Worm (Caenorhabditis elegans) whole organism, L1 larva: ENCODE measurements around the gene C54D10.9.
A peak's percentile ranks its signal among the peaks of the same experiment; 100 is the strongest.

Experiments
- C16A3.4 ChIP-seq: fragments of 150-350 bp; optimal IDR thresholded peaks from 2 replicates; lab custom pipeline; 2014; ENCODE audit warnings: missing biosample characterization, missing genetic modification characterization
- C34B4.2 ChIP-seq: sonication (generic microtip); optimal IDR thresholded peaks from 2 replicates; lab custom pipeline; 2017; ENCODE audit warnings: mild to moderate bottlenecking, missing genetic modification characterization, missing compliant biosample characterization
- Y116A8C.19 ChIP-seq: sonication (generic microtip); optimal IDR thresholded peaks from 2 replicates; lab custom pipeline; 2016; ENCODE audit warnings: missing compliant biosample characterization, missing genetic modification characterization, borderline replicate concordance
- aha-1 ChIP-seq: fragments of 150-350 bp; optimal IDR thresholded peaks from 2 replicates; lab custom pipeline; 2014; ENCODE audit warnings: missing biosample characterization, missing genetic modification characterization
- alr-1 ChIP-seq: fragments of 200-800 bp; sonication (Bioruptor generic); optimal IDR thresholded peaks from 2 replicates; lab custom pipeline; 2018; ENCODE audit warnings: borderline replicate concordance, mild to moderate bottlenecking, missing genetic modification characterization, missing compliant biosample characterization
- ama-1 ChIP-seq: fragments of 150-350 bp; optimal IDR thresholded peaks from 2 replicates; lab custom pipeline; 2014
- blmp-1 ChIP-seq: fragments of 150-350 bp; optimal IDR thresholded peaks from 2 replicates; lab custom pipeline; 2014; ENCODE audit warnings: missing biosample characterization, missing genetic modification characterization
- ceh-63 ChIP-seq: fragments of 200-800 bp; sonication (Bioruptor generic); optimal IDR thresholded peaks from 2 replicates; lab custom pipeline; 2018; ENCODE audit warnings: mild to moderate bottlenecking, missing genetic modification characterization, missing compliant biosample characterization
- ceh-8 ChIP-seq: fragments of 200-800 bp; sonication (Bioruptor generic); optimal IDR thresholded peaks from 2 replicates; lab custom pipeline; 2018; ENCODE audit warnings: mild to moderate bottlenecking, missing genetic modification characterization, moderate library complexity, missing compliant biosample characterization
- ceh-82 ChIP-seq, 3 experiments: fragments of 150-350 bp in 1 of 3; sonication (generic microtip) in 2 of 3; optimal IDR thresholded peaks; 2 replicates each; lab custom pipeline; 2014 to 2017; ENCODE audit warnings: missing biosample characterization in 3 of 3, missing genetic modification characterization in 3 of 3
- ceh-88 ChIP-seq: fragments of 200-800 bp; sonication (Bioruptor generic); IDR thresholded peaks from 2 replicates; pipeline ENCODE4 v1.3.6; 2022; ENCODE audit warnings: missing genetic modification characterization, missing compliant biosample characterization
- dpl-1 ChIP-seq, 3 experiments: fragments of 150-350 bp in 2 of 3; sonication (generic microtip) in 1 of 3; optimal IDR thresholded peaks; 2 replicates each; lab custom pipeline; 2014 to 2017; ENCODE audit warnings: missing biosample characterization in 3 of 3, missing genetic modification characterization in 3 of 3, missing genetic modification reagents in 3 of 3
- dsc-1 ChIP-seq: sonication (generic microtip); optimal IDR thresholded peaks from 2 replicates; lab custom pipeline; 2016; ENCODE audit warnings: mild to moderate bottlenecking, missing genetic modification characterization, missing compliant biosample characterization
- efl-1 ChIP-seq, 4 experiments: fragments of 150-350 bp; optimal IDR thresholded peaks in 3 of 4; peaks in 1 of 4; 1 replicate in 1 of 4; 2 replicates in 3 of 4; lab custom pipeline; 2014; ENCODE audit warnings: missing biosample characterization in 2 of 4, missing genetic modification characterization in 2 of 4, missing genetic modification reagents in 2 of 4
- egl-13 ChIP-seq: sonication (generic microtip); optimal IDR thresholded peaks from 2 replicates; lab custom pipeline; 2016; ENCODE audit warnings: missing genotype, missing genetic modification reagents, missing genetic modification characterization, missing compliant biosample characterization
- egl-27 ChIP-seq, 2 experiments: fragments of 150-350 bp in 1 of 2; sonication (generic microtip); optimal IDR thresholded peaks; 3 replicates each; lab custom pipeline; 2017 to 2018; ENCODE audit warnings: missing biosample characterization in 2 of 2, missing genetic modification characterization in 2 of 2, missing genetic modification reagents in 2 of 2
- ets-5 ChIP-seq: fragments of 200-800 bp; sonication (Bioruptor generic); IDR thresholded peaks from 2 replicates; pipeline ENCODE4 v1.3.6; 2022; ENCODE audit warnings: missing genetic modification characterization, missing compliant biosample characterization
- fkh-4 ChIP-seq: sonication (generic microtip); optimal IDR thresholded peaks from 2 replicates; lab custom pipeline; 2016; ENCODE audit warnings: missing compliant biosample characterization, missing genetic modification characterization, borderline replicate concordance
- fkh-8 ChIP-seq: sonication (generic microtip); optimal IDR thresholded peaks from 2 replicates; lab custom pipeline; 2016; ENCODE audit warnings: mild to moderate bottlenecking, missing genetic modification characterization, missing compliant biosample characterization
- grh-1 ChIP-seq: fragments of 200-800 bp; sonication (Bioruptor generic); IDR thresholded peaks from 2 replicates; pipeline ENCODE4 v1.3.6; 2022; ENCODE audit warnings: missing genetic modification reagents, missing genetic modification characterization, missing compliant biosample characterization
- hpl-2 ChIP-seq: fragments of 150-350 bp; optimal IDR thresholded peaks from 2 replicates; lab custom pipeline; 2014; ENCODE audit warnings: missing biosample characterization, missing genetic modification reagents, missing genetic modification characterization
- irx-1 ChIP-seq: sonication (generic microtip); optimal IDR thresholded peaks from 2 replicates; lab custom pipeline; 2016; ENCODE audit warnings: missing genetic modification characterization, missing compliant biosample characterization
- isw-1 ChIP-seq: fragments of 200-800 bp; sonication (Bioruptor generic); IDR thresholded peaks from 2 replicates; pipeline ENCODE4 v1.3.6; 2022; ENCODE audit warnings: missing genetic modification characterization, missing compliant biosample characterization
- jun-1 ChIP-seq: fragments of 150-350 bp; optimal IDR thresholded peaks from 2 replicates; lab custom pipeline; 2014; ENCODE audit warnings: missing biosample characterization, missing genetic modification reagents, missing genetic modification characterization
- lin-13 ChIP-seq: fragments of 150-350 bp; optimal IDR thresholded peaks from 2 replicates; lab custom pipeline; 2014; ENCODE audit warnings: missing biosample characterization, missing genetic modification reagents, missing genetic modification characterization
- lin-15B ChIP-seq: fragments of 150-350 bp; sonication (generic microtip); optimal IDR thresholded peaks from 3 replicates; lab custom pipeline; 2014; ENCODE audit warnings: missing biosample characterization, missing genetic modification characterization
- lsy-2 ChIP-seq, 2 experiments: fragments of 150-350 bp; optimal IDR thresholded peaks; 2 replicates each; lab custom pipeline; 2014; ENCODE audit warnings: missing biosample characterization in 2 of 2, missing genetic modification characterization in 2 of 2
- mdl-1 ChIP-seq, 2 experiments: fragments of 150-350 bp; optimal IDR thresholded peaks; 2 replicates each; lab custom pipeline; 2014 to 2017; ENCODE audit warnings: missing biosample characterization in 2 of 2, missing genetic modification characterization in 2 of 2, inconsistent platforms in 1 of 2
- mep-1 ChIP-seq: fragments of 150-350 bp; optimal IDR thresholded peaks from 2 replicates; lab custom pipeline; 2014; ENCODE audit warnings: missing biosample characterization, missing genetic modification characterization
- nhr-12 ChIP-seq: sonication (generic microtip); optimal IDR thresholded peaks from 2 replicates; lab custom pipeline; 2017; ENCODE audit warnings: missing biosample characterization, missing genetic modification characterization
- nhr-19 ChIP-seq: fragments of 200-800 bp; sonication (Bioruptor generic); conservative IDR thresholded peaks from 2 replicates; pipeline ENCODE4 v1.3.6; 2022; ENCODE audit warnings: missing genetic modification characterization, missing compliant biosample characterization
- nhr-20 ChIP-seq: sonication (generic microtip); optimal IDR thresholded peaks from 2 replicates; lab custom pipeline; 2016; ENCODE audit warnings: mild to moderate bottlenecking, missing genetic modification characterization, missing compliant biosample characterization
- nhr-28 ChIP-seq: fragments of 150-350 bp; optimal IDR thresholded peaks from 2 replicates; lab custom pipeline; 2014; ENCODE audit warnings: missing biosample characterization, missing genetic modification characterization
- nhr-47 ChIP-seq: sonication (generic microtip); optimal IDR thresholded peaks from 2 replicates; lab custom pipeline; 2016; ENCODE audit warnings: mild to moderate bottlenecking, missing genetic modification characterization, moderate library complexity, missing compliant biosample characterization
- nhr-71 ChIP-seq: sonication (generic microtip); optimal IDR thresholded peaks from 2 replicates; lab custom pipeline; 2016; ENCODE audit warnings: mild to moderate bottlenecking, missing genetic modification characterization, moderate library complexity, missing compliant biosample characterization
- nhr-76 ChIP-seq: sonication (generic microtip); optimal IDR thresholded peaks from 2 replicates; lab custom pipeline; 2017; ENCODE audit warnings: missing biosample characterization, missing genetic modification characterization
- nhr-84 ChIP-seq: sonication (generic microtip); optimal IDR thresholded peaks from 2 replicates; lab custom pipeline; 2017; ENCODE audit warnings: missing biosample characterization, missing genetic modification characterization
- nhr-85 ChIP-seq: sonication (generic microtip); peaks from one replicate; lab custom pipeline; 2016; ENCODE audit warnings: missing genetic modification characterization, inconsistent platforms, missing compliant biosample characterization
- pax-3 ChIP-seq: fragments of 200-800 bp; sonication (Bioruptor generic); optimal IDR thresholded peaks from 2 replicates; lab custom pipeline; 2018; ENCODE audit warnings: mild to moderate bottlenecking, missing genetic modification characterization, moderate library complexity, missing compliant biosample characterization
- rnt-1 ChIP-seq: sonication (generic microtip); optimal IDR thresholded peaks from 2 replicates; lab custom pipeline; 2016; ENCODE audit warnings: mild to moderate bottlenecking, missing genetic modification characterization, moderate library complexity, missing compliant biosample characterization
- skn-1 ChIP-seq: fragments of 150-350 bp; optimal IDR thresholded peaks from 2 replicates; lab custom pipeline; 2014; ENCODE audit warnings: missing biosample characterization, missing genetic modification characterization
- snu-23 ChIP-seq: sonication (generic microtip); optimal IDR thresholded peaks from 2 replicates; lab custom pipeline; 2016; ENCODE audit warnings: missing genetic modification characterization, missing compliant biosample characterization
- sox-4 ChIP-seq: sonication (generic microtip); optimal IDR thresholded peaks from 2 replicates; lab custom pipeline; 2016; ENCODE audit warnings: missing genetic modification characterization, missing compliant biosample characterization
- sptf-1 ChIP-seq: fragments of 150-350 bp; optimal IDR thresholded peaks from 2 replicates; lab custom pipeline; 2014; ENCODE audit warnings: missing biosample characterization, missing genetic modification characterization
- swsn-7 ChIP-seq: sonication (generic microtip); optimal IDR thresholded peaks from 2 replicates; lab custom pipeline; 2016; ENCODE audit warnings: missing genetic modification characterization, missing compliant biosample characterization
- unc-130 ChIP-seq: fragments of 150-350 bp; optimal IDR thresholded peaks from 2 replicates; lab custom pipeline; 2017; ENCODE audit warnings: missing biosample characterization, missing genetic modification characterization, inconsistent platforms
- unc-62 ChIP-seq: fragments of 150-350 bp; optimal IDR thresholded peaks from 2 replicates; lab custom pipeline; 2014; ENCODE audit warnings: missing biosample characterization, missing genetic modification reagents, missing genetic modification characterization
- unc-98 ChIP-seq: fragments of 200-800 bp; sonication (Bioruptor generic); IDR thresholded peaks from 2 replicates; pipeline ENCODE4 v1.3.6; 2022; ENCODE audit warnings: missing genetic modification characterization, missing compliant biosample characterization
- vab-15 ChIP-seq: sonication (generic microtip); optimal IDR thresholded peaks from 2 replicates; lab custom pipeline; 2017; ENCODE audit warnings: missing genotype, mild to moderate bottlenecking, missing genetic modification characterization, missing compliant biosample characterization
- zag-1 ChIP-seq: fragments of 150-350 bp; optimal IDR thresholded peaks from 2 replicates; lab custom pipeline; 2014; ENCODE audit warnings: missing biosample characterization, missing genetic modification characterization
- ztf-11 ChIP-seq, 2 experiments: sonication (generic microtip); optimal IDR thresholded peaks; 2 replicates each; lab custom pipeline; 2016 to 2017; ENCODE audit warnings: missing genetic modification characterization in 2 of 2, missing biosample characterization in 1 of 2, missing compliant biosample characterization in 1 of 2
- ztf-4 ChIP-seq: fragments of 150-350 bp; optimal IDR thresholded peaks from 2 replicates; lab custom pipeline; 2014; ENCODE audit warnings: missing biosample characterization, missing genetic modification characterization

C54D10.9 gene

ce11 chrV:12491070-12491643 is 44.2 kb downstream of the C54D10.9 start:
- TF ChIP-seq fkh-8 (tag; lab: Kevin White, UChicago) (no peak), unc-98 (GFP tag; lab: Robert Waterston, UW) (no peak), skn-1 (tag; lab: Kevin White, UChicago) (no peak), lin-13 (GFP tag; lab: Kevin White, UChicago) (peak; percentile 71), unc-130 (tag; lab: Kevin White, UChicago) (no peak), sptf-1 (tag; lab: Kevin White, UChicago) (no peak), dsc-1 (tag; lab: Kevin White, UChicago) (peak; percentile 86), ceh-82 (tag; optimal IDR thresholded peaks at IDR 0.05; lab: Kevin White, UChicago) (peak; percentile 41 to 83 (median 71)), nhr-76 (tag; lab: Kevin White, UChicago) (no peak), swsn-7 (tag; lab: Kevin White, UChicago) (peak; percentile 87), lin-15B (tag; lab: Kevin White, UChicago) (peak; percentile 9), snu-23 (GFP tag; lab: Kevin White, UChicago) (peak; percentile 84), isw-1 (GFP tag; lab: Robert Waterston, UW) (no peak), ets-5 (GFP tag; lab: Robert Waterston, UW) (no peak), hpl-2 (GFP tag; lab: Kevin White, UChicago) (no peak), nhr-12 (tag; lab: Kevin White, UChicago) (no peak), ceh-88 (GFP tag; lab: Robert Waterston, UW) (peak; percentile 60; the same call in 1 of the 2 replicates), ztf-4 (peak; percentile 66), nhr-28 (tag; lab: Kevin White, UChicago) (no peak), alr-1 (tag; lab: Kevin White, UChicago) (no peak), nhr-19 (GFP tag; lab: Robert Waterston, UW) (peak; percentile 93), efl-1 (optimal IDR thresholded peaks at IDR 0.05; lab: Kevin White, UChicago) (peak; percentile 48 to 68), efl-1 (GFP tag; optimal IDR thresholded peaks at IDR 0.05 in 1 of 2; lab: Kevin White, UChicago) (peak; percentile 40 to 95), mep-1 (tag; lab: Kevin White, UChicago) (peak; percentile 61), vab-15 (no peak), blmp-1 (tag; lab: Kevin White, UChicago) (no peak), ama-1 (lab: Kevin White, UChicago) (peak; percentile 80), ceh-63 (no peak), fkh-4 (tag; lab: Kevin White, UChicago) (no peak), lsy-2 (tag; optimal IDR thresholded peaks at IDR 0.05; lab: Kevin White, UChicago) (peak; percentile 6 to 67), C16A3.4 (tag; lab: Kevin White, UChicago) (peak; percentile 36), jun-1 (peak; percentile 21), irx-1 (peak; percentile 76), ztf-11 (tag; optimal IDR thresholded peaks at IDR 0.05; lab: Kevin White, UChicago) (peak in 1 of 2 experiments; percentile 14), grh-1 (peak; percentile 82), egl-13 (tag; lab: Kevin White, UChicago) (peak; percentile 41), Y116A8C.19 (no peak), pax-3 (tag; lab: Kevin White, UChicago) (no peak), dpl-1 (GFP tag; optimal IDR thresholded peaks at IDR 0.05; lab: Kevin White, UChicago) (peak in 2 of 3 experiments; percentile 41 to 59), C34B4.2 (tag; lab: Kevin White, UChicago) (no peak), zag-1 (tag; lab: Kevin White, UChicago) (no peak), rnt-1 (tag; lab: Kevin White, UChicago) (peak; percentile 94), nhr-20 (tag; lab: Kevin White, UChicago) (peak; percentile 89), nhr-84 (tag; lab: Kevin White, UChicago) (no peak), aha-1 (tag; lab: Kevin White, UChicago) (no peak), egl-27 (tag; optimal IDR thresholded peaks at IDR 0.05; lab: Kevin White, UChicago) (no peak), nhr-47 (tag; lab: Kevin White, UChicago) (peak; percentile 89), nhr-85 (tag; lab: Kevin White, UChicago) (peak; percentile 94), sox-4 (tag; lab: Kevin White, UChicago) (peak; percentile 42), mdl-1 (tag; optimal IDR thresholded peaks at IDR 0.05; lab: Kevin White, UChicago) (peak in 1 of 2 experiments; percentile 45), ceh-8 (peak; percentile 28), unc-62 (GFP tag; lab: Kevin White, UChicago) (no peak), nhr-71 (tag; lab: Kevin White, UChicago) (peak; percentile 92)
